Worm (Caenorhabditis elegans): ENCODE results near the gene srg-17.

DNA sequence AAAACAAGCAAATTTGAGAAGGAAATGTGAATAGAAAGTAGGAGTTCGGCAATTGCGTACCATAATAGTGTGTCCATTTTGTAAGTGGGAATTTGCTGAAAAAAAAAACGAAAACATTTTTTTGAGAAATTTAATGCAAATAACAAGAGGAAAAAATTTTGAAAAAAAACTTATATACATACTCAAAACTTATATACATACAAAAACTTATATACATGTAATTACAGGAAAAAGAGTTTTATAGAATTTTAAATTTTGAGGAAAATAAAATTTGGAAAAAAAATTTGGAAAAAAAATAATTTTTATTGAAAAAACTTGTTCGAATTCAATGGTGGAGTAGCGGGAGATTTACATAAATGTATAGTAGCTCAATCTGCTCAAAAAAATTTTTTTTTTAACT, 29.3 kb downstream of the srg-17 start, which contains the start of gene ador-1:
- TF ChIP-seq elt-3 (tag; optimal IDR thresholded peaks at IDR 0.05), result no peak
- no peak for TF ChIP-seq ama-1 (optimal IDR thresholded peaks at IDR 0.05)
- no peak for TF ChIP-seq mab-5 (tag; optimal IDR thresholded peaks at IDR 0.05)
- no peak for TF ChIP-seq skn-1 (tag; optimal IDR thresholded peaks at IDR 0.05)
- TF ChIP-seq ztf-4 (tag; optimal IDR thresholded peaks at IDR 0.05), result no peak
- TF ChIP-seq ztf-11 (tag; optimal IDR thresholded peaks at IDR 0.05), result no peak
- no peak for TF ChIP-seq snpc-4 (tag; optimal IDR thresholded peaks at IDR 0.05)
- TF ChIP-seq unc-55 (GFP tag; optimal IDR thresholded peaks at IDR 0.05), result no peak
- no peak for TF ChIP-seq crh-2 (tag; optimal IDR thresholded peaks at IDR 0.05)
- no peak for TF ChIP-seq sma-9 (GFP tag; optimal IDR thresholded peaks at IDR 0.05)
- no peak for TF ChIP-seq sma-9 (tag; optimal IDR thresholded peaks at IDR 0.05)
- TF ChIP-seq nhr-12 (tag; optimal IDR thresholded peaks at IDR 0.05), result no peak
- no peak for TF ChIP-seq lin-13 (GFP tag; optimal IDR thresholded peaks at IDR 0.05)
- TF ChIP-seq nhr-25 (tag; optimal IDR thresholded peaks at IDR 0.05), result no peak

Measured in whole organism, L2 larva.